Fruit fly (Drosophila melanogaster) Kc167 (cell line): ENCODE results near the gene CG12535.

ENCODE experiments used
- psq ChIP-seq: fragments of >200 bp; optimal IDR thresholded peaks from 2 replicates; lab custom pipeline; 2017; ENCODE audit warnings: missing external identifiers
- ttk ChIP-seq: sonication (Bioruptor generic); optimal IDR thresholded peaks from 2 replicates; lab custom pipeline; 2017; ENCODE audit warnings: missing external identifiers

- TF ChIP-seq ttk (lab: Kevin White, UChicago) (no peak), psq (lab: Kevin White, UChicago) (no peak)
These were observed 11.2 kb downstream of the CG12535 start for dm6 chrX:3437493-3437892.
